Fruit fly (Drosophila melanogaster): ENCODE measurements around the gene pira.

pira gene

DNA sequence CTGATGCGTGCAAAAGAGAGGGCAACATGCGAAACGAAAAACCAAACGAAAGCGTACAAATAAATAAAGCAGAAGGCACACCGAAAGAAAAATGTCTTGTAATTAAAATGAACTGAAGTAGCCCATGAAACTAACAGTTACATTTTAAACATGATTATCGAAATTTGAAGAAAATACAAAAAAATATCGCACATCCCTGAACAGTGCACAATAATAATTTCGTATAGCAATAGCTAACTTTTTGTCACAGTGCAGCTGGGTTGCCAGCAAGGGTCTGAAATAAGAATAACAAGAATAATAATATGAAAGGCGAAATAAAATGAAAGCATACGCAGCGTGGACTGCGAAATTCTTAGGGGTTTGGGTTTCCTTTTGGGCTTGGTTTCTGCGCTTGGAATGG lies 11.2 kb downstream of the pira start (continued):
- TF ChIP-seq Atf3 (GFP tag; optimal IDR thresholded peaks at IDR 0.05) (peak; percentile 99), vfl (GFP tag; optimal IDR thresholded peaks at IDR 0.05) (peak; percentile 99), CG10565 (GFP tag; optimal IDR thresholded peaks at IDR 0.05) (peak; percentile 97), Chrac-16 (GFP tag; optimal IDR thresholded peaks at IDR 0.05) (peak; percentile 99), Nf-YB (GFP tag; optimal IDR thresholded peaks at IDR 0.05) (peak; percentile 89), phol (tag; optimal IDR thresholded peaks at IDR 0.05) (peak; percentile 99), CG4424 (GFP tag; optimal IDR thresholded peaks at IDR 0.05) (peak; percentile 99), CG1832 (GFP tag; optimal IDR thresholded peaks at IDR 0.05) (no peak), CTCF (GFP tag; optimal IDR thresholded peaks at IDR 0.05) (peak; percentile 41), toy (GFP tag; IDR thresholded peaks at IDR 0.05) (peak; percentile 98), ara (GFP tag; IDR thresholded peaks at IDR 0.05) (peak; percentile 99), cwo (GFP tag; optimal IDR thresholded peaks at IDR 0.05) (peak; percentile 95), CG9797 (GFP tag; optimal IDR thresholded peaks at IDR 0.05) (peak; percentile 64), jigr1 (GFP tag; IDR thresholded peaks at IDR 0.05) (peak; percentile 98), Sin3A (optimal IDR thresholded peaks at IDR 0.05) (no peak), BEAF-32 (GFP tag; optimal IDR thresholded peaks at IDR 0.05) (peak; percentile 36), CkIIα-i1 (GFP tag; IDR thresholded peaks at IDR 0.05) (peak; percentile 95), Dbx (GFP tag; IDR thresholded peaks at IDR 0.05) (peak; percentile 99), CG17361 (GFP tag; IDR thresholded peaks at IDR 0.05) (peak; percentile 99), unpg (GFP tag; optimal IDR thresholded peaks at IDR 0.05) (peak; percentile 99), stwl (tag; optimal IDR thresholded peaks at IDR 0.05) (peak; percentile 82), Trl (optimal IDR thresholded peaks at IDR 0.05) (peak in 1 of 2 experiments; percentile 29), Trl (GFP tag; optimal IDR thresholded peaks at IDR 0.05) (peak; percentile 99), CG10267 (tag; optimal IDR thresholded peaks at IDR 0.05) (peak; percentile 97), corto (GFP tag; optimal IDR thresholded peaks at IDR 0.05) (peak; percentile 99), CG3726 (GFP tag; IDR thresholded peaks at IDR 0.05) (peak; percentile 98), CG12071 (GFP tag; optimal IDR thresholded peaks at IDR 0.05) (peak; percentile 99)

DNA sequence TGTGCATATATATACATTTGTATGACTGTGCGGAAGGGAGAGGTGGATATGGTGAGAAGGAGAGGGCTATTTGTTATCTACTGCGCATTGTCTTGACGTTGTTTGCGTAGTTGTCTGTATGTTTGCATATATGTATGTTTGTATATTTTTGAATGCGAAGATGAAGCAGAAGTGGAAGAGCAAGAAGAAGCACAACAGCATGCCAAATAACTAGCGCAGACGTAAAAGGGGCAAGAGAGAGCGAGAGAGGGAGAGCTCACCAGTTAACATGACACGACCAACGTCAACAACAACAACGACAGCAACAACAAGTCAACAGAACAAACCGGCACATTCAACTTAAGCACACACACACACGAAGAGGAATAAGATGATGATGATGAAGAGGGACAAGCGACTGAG lies 11.6 kb downstream of the pira start:
- TF ChIP-seq CHES-1-like (GFP tag; optimal IDR thresholded peaks at IDR 0.05) (no peak), Bteb2 (GFP tag; optimal IDR thresholded peaks at IDR 0.05) (no peak), CG4360 (GFP tag; IDR thresholded peaks at IDR 0.05) (peak; percentile 99), CG7357 (GFP tag; IDR thresholded peaks at IDR 0.05) (no peak), CG1792 (GFP tag; optimal IDR thresholded peaks at IDR 0.05) (no peak), abd-A (tag; optimal IDR thresholded peaks at IDR 0.05) (peak; percentile 94), kni (GFP tag; optimal IDR thresholded peaks at IDR 0.05) (peak; percentile 96), CG1832 (GFP tag; optimal IDR thresholded peaks at IDR 0.05) (peak; percentile 70), chinmo (GFP tag; IDR thresholded peaks at IDR 0.05; ENCODE audit: partially characterized antibody) (peak; percentile 97), Abd-B (GFP tag; optimal IDR thresholded peaks at IDR 0.05) (no peak), gcm2 (GFP tag; optimal IDR thresholded peaks at IDR 0.05) (no peak), CG9437 (GFP tag; optimal IDR thresholded peaks at IDR 0.05) (no peak), Kr (GFP tag; optimal IDR thresholded peaks at IDR 0.05) (peak; percentile 65), CG33557 (GFP tag; optimal IDR thresholded peaks at IDR 0.05) (no peak), CG3065 (GFP tag; optimal IDR thresholded peaks at IDR 0.05) (no peak), grn (GFP tag; optimal IDR thresholded peaks at IDR 0.05) (no peak), ash1 (GFP tag; optimal IDR thresholded peaks at IDR 0.05) (no peak), CG12659 (GFP tag; optimal IDR thresholded peaks at IDR 0.05) (no peak), gcm (GFP tag; optimal IDR thresholded peaks at IDR 0.05) (no peak), psq (GFP tag; optimal IDR thresholded peaks at IDR 0.05) (no peak), pros (GFP tag; optimal IDR thresholded peaks at IDR 0.05) (peak; percentile 99), aop (GFP tag; IDR thresholded peaks at IDR 0.05) (no peak), CG1603 (tag; optimal IDR thresholded peaks at IDR 0.05) (no peak), crol (GFP tag; IDR thresholded peaks at IDR 0.05) (peak; percentile 80; the same call in 1 of the 2 replicates), Lpt (GFP tag; optimal IDR thresholded peaks at IDR 0.05) (no peak), tll (GFP tag; optimal IDR thresholded peaks at IDR 0.05) (peak in 1 of 2 experiments; percentile 93), p53 (GFP tag; optimal IDR thresholded peaks at IDR 0.05) (no peak)

Measured in whole organism, embryonic.